Fruit fly (Drosophila melanogaster): ENCODE data around the gene ru.
A peak's percentile ranks its signal among the peaks of the same experiment; 100 is the strongest.

The ru gene

DNA sequence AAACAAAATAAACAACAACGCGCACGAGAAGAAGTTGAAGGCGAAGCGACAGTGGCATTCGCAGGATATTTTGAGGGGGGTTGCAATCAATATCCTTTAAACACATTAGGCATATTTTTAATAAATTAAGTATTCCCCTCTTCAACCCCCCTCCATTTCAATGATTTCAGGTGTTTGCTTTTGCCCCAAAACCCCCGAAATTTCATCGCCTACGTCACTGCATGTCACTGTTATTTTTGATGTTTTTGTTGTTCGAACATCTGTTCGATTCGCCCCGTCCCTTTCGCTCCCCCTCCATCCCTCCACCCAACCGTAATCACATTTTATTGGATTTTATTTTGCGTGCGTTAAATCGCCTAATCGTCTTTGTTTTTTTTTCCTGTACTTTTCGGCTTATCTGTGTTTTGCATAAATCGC is 2.2 kb upstream of the ru start (continued):
- TF ChIP-seq Trl (optimal IDR thresholded peaks at IDR 0.05) (no peak), Trl (GFP tag; optimal IDR thresholded peaks at IDR 0.05) (peak; percentile 77), btn (GFP tag; optimal IDR thresholded peaks at IDR 0.05) (peak; percentile 68), Nf-YC (tag; optimal IDR thresholded peaks at IDR 0.05) (peak; percentile 18), Blimp-1 (GFP tag; optimal IDR thresholded peaks at IDR 0.05) (peak; percentile 52), Usf (GFP tag; optimal IDR thresholded peaks at IDR 0.05) (peak; percentile 72), CG34224 (GFP tag; IDR thresholded peaks at IDR 0.05; ENCODE audit: partially characterized antibody) (no peak), knrl (GFP tag; IDR thresholded peaks at IDR 0.05; ENCODE audit: partially characterized antibody) (no peak), dati (GFP tag; IDR thresholded peaks at IDR 0.05) (peak; percentile 59; the same call in 1 of the 2 replicates), CG6254 (GFP tag; optimal IDR thresholded peaks at IDR 0.05) (peak; percentile 55), jumu (GFP tag; optimal IDR thresholded peaks at IDR 0.05) (peak; percentile 75), nau (GFP tag; optimal IDR thresholded peaks at IDR 0.05) (peak; percentile 22), B-H2 (GFP tag; optimal IDR thresholded peaks at IDR 0.05) (no peak), chm (GFP tag; IDR thresholded peaks at IDR 0.05) (peak; percentile 91), chn (GFP tag; optimal IDR thresholded peaks at IDR 0.05) (peak; percentile 77), ewg (GFP tag; optimal IDR thresholded peaks at IDR 0.05) (peak; percentile 40), br (optimal IDR thresholded peaks at IDR 0.05) (no peak), CG6689 (GFP tag; IDR thresholded peaks at IDR 0.05) (peak; percentile 86), oc (tag; optimal IDR thresholded peaks at IDR 0.05) (peak; percentile 73), CG9215 (GFP tag; IDR thresholded peaks at IDR 0.05) (peak; percentile 82), CG15073 (GFP tag; optimal IDR thresholded peaks at IDR 0.05) (no peak), shn (GFP tag; optimal IDR thresholded peaks at IDR 0.05) (peak; percentile 48), CG10431 (GFP tag; optimal IDR thresholded peaks at IDR 0.05) (no peak), dysf (GFP tag; IDR thresholded peaks at IDR 0.05) (peak; percentile 89), CG42726 (GFP tag; IDR thresholded peaks at IDR 0.05; ENCODE audit: partially characterized antibody) (no peak), CG5953 (GFP tag; IDR thresholded peaks at IDR 0.05) (peak; percentile 58; the same call in 1 of the 2 replicates), CG18764 (GFP tag; optimal IDR thresholded peaks at IDR 0.05) (peak; percentile 33), emc (GFP tag; optimal IDR thresholded peaks at IDR 0.05) (peak; percentile 47), wdn (GFP tag; IDR thresholded peaks at IDR 0.05) (peak; percentile 79), CG13624 (GFP tag; optimal IDR thresholded peaks at IDR 0.05) (peak; percentile 91), Dek (tag; optimal IDR thresholded peaks at IDR 0.05) (peak; percentile 50), CG14667 (GFP tag; IDR thresholded peaks at IDR 0.05) (peak; percentile 77), Nf-YB (GFP tag; optimal IDR thresholded peaks at IDR 0.05) (peak; percentile 29), ATbp (GFP tag; optimal IDR thresholded peaks at IDR 0.05) (peak; percentile 60), cad (GFP tag; optimal IDR thresholded peaks at IDR 0.05) (no peak), CG9932 (GFP tag; IDR thresholded peaks at IDR 0.05) (peak; percentile 85), CG18011 (GFP tag; optimal IDR thresholded peaks at IDR 0.05) (peak; percentile 42), CG12769 (tag; optimal IDR thresholded peaks at IDR 0.05) (peak; percentile 87), vvl (GFP tag; IDR thresholded peaks at IDR 0.05) (peak; percentile 91), eve (GFP tag; optimal IDR thresholded peaks at IDR 0.05) (peak; percentile 73 to 92), CG11560 (tag; IDR thresholded peaks at IDR 0.05) (peak; percentile 78; the same call in 2 of the 3 replicates), Nf-YA (GFP tag; IDR thresholded peaks at IDR 0.05) (peak; percentile 72), CG3163 (GFP tag; optimal IDR thresholded peaks at IDR 0.05) (peak; percentile 29), NfI (GFP tag; optimal IDR thresholded peaks at IDR 0.05) (peak; percentile 56), CG9437 (GFP tag; optimal IDR thresholded peaks at IDR 0.05) (peak; percentile 6), CG4820 (GFP tag; optimal IDR thresholded peaks at IDR 0.05) (peak; percentile 77), ken (GFP tag; IDR thresholded peaks at IDR 0.05) (peak; percentile 78; the same call in 2 of the 3 replicates), CG10565 (GFP tag; optimal IDR thresholded peaks at IDR 0.05) (peak; percentile 27), CG5180 (GFP tag; optimal IDR thresholded peaks at IDR 0.05) (peak; percentile 96), fru (optimal IDR thresholded peaks at IDR 0.05) (no peak), CG30403 (GFP tag; optimal IDR thresholded peaks at IDR 0.05) (peak; percentile 80), nerfin-2 (GFP tag; IDR thresholded peaks at IDR 0.05; ENCODE audit: partially characterized antibody) (no peak)

Measured in whole organism, embryonic.